Worm (Caenorhabditis elegans) whole organism, late embryonic: ENCODE data around the gene C29F9.6.

ENCODE experiments used
- C08G9.2 ChIP-seq: sonication (generic microtip); optimal IDR thresholded peaks from 2 replicates; lab custom pipeline; 2016; ENCODE audit warnings: mild to moderate bottlenecking, missing genetic modification characterization, moderate library complexity, missing compliant biosample characterization
- C38D4.7 ChIP-seq: fragments of 200-800 bp; sonication (Bioruptor generic); optimal IDR thresholded peaks from 2 replicates; lab custom pipeline; 2018; ENCODE audit warnings: mild to moderate bottlenecking, missing genetic modification characterization, moderate library complexity, missing compliant biosample characterization
- F13H6.1 ChIP-seq: sonication (generic microtip); optimal IDR thresholded peaks from 2 replicates; lab custom pipeline; 2016; ENCODE audit warnings: missing genetic modification characterization, missing compliant biosample characterization
- K09A11.1 ChIP-seq: sonication (generic microtip); optimal IDR thresholded peaks from 2 replicates; lab custom pipeline; 2017; ENCODE audit warnings: antibody characterized with exemption, mild to moderate bottlenecking, missing genetic modification characterization, missing compliant biosample characterization; ENCODE audit not compliant: insufficient read depth
- Y22D7AL.16 ChIP-seq: sonication (generic microtip); optimal IDR thresholded peaks from 2 replicates; lab custom pipeline; 2016; ENCODE audit warnings: missing genetic modification characterization, missing compliant biosample characterization
- ahr-1 ChIP-seq: sonication (generic microtip); optimal IDR thresholded peaks from 2 replicates; lab custom pipeline; 2016; ENCODE audit warnings: missing genetic modification characterization, missing compliant biosample characterization
- ama-1 ChIP-seq: fragments of 150-350 bp; optimal IDR thresholded peaks from 2 replicates; lab custom pipeline; 2014
- ceh-19 ChIP-seq: fragments of 200-800 bp; sonication (Bioruptor generic); optimal IDR thresholded peaks from 2 replicates; lab custom pipeline; 2018; ENCODE audit warnings: mild to moderate bottlenecking, missing genetic modification characterization, missing compliant biosample characterization
- ceh-22 ChIP-seq: sonication (generic microtip); optimal IDR thresholded peaks from 2 replicates; lab custom pipeline; 2017; ENCODE audit warnings: missing biosample characterization, missing genetic modification characterization
- ceh-30 ChIP-seq: fragments of 150-350 bp; optimal IDR thresholded peaks from 2 replicates; lab custom pipeline; 2014; ENCODE audit warnings: missing biosample characterization, missing genetic modification characterization
- che-1 ChIP-seq: sonication (generic microtip); optimal IDR thresholded peaks from 2 replicates; lab custom pipeline; 2016; ENCODE audit warnings: mild to moderate bottlenecking, missing genetic modification characterization, missing compliant biosample characterization
- dmd-4 ChIP-seq: sonication (generic microtip); optimal IDR thresholded peaks from 2 replicates; lab custom pipeline; 2016; ENCODE audit warnings: borderline replicate concordance, missing genetic modification characterization, missing compliant biosample characterization
- dve-1 ChIP-seq: sonication (generic microtip); optimal IDR thresholded peaks from 2 replicates; lab custom pipeline; 2017; ENCODE audit warnings: antibody characterized with exemption, mild to moderate bottlenecking, missing genetic modification characterization, missing compliant biosample characterization
- ets-4 ChIP-seq: sonication (generic microtip); optimal IDR thresholded peaks from 2 replicates; lab custom pipeline; 2016; ENCODE audit warnings: missing genetic modification characterization, missing compliant biosample characterization
- eyg-1 ChIP-seq: sonication (generic microtip); optimal IDR thresholded peaks from 2 replicates; lab custom pipeline; 2016; ENCODE audit warnings: missing genotype, missing genetic modification characterization, missing compliant biosample characterization
- fax-1 ChIP-seq: sonication (generic microtip); optimal IDR thresholded peaks from 2 replicates; lab custom pipeline; 2016; ENCODE audit warnings: missing genotype, missing genetic modification characterization, missing compliant biosample characterization
- fkh-6 ChIP-seq: sonication (generic microtip); optimal IDR thresholded peaks from 2 replicates; lab custom pipeline; 2016; ENCODE audit warnings: missing genetic modification characterization, missing compliant biosample characterization
- gmeb-2 ChIP-seq: sonication (generic microtip); optimal IDR thresholded peaks from 2 replicates; lab custom pipeline; 2016; ENCODE audit warnings: missing genetic modification characterization, inconsistent platforms, missing compliant biosample characterization
- hlh-13 ChIP-seq: fragments of 200-800 bp; sonication (Bioruptor generic); optimal IDR thresholded peaks from 2 replicates; lab custom pipeline; 2018; ENCODE audit warnings: mild to moderate bottlenecking, missing genetic modification characterization, missing compliant biosample characterization
- hlh-15 ChIP-seq: sonication (generic microtip); optimal IDR thresholded peaks from 2 replicates; lab custom pipeline; 2016; ENCODE audit warnings: missing genetic modification characterization, missing compliant biosample characterization
- hlh-8 ChIP-seq: sonication (generic microtip); optimal IDR thresholded peaks from 2 replicates; lab custom pipeline; 2016; ENCODE audit warnings: missing genotype, missing genetic modification characterization, missing compliant biosample characterization
- lin-11 ChIP-seq: fragments of 200-800 bp; sonication (Bioruptor generic); optimal IDR thresholded peaks from 2 replicates; lab custom pipeline; 2018; ENCODE audit warnings: mild to moderate bottlenecking, missing genetic modification characterization, missing compliant biosample characterization
- madf-2 ChIP-seq: sonication (generic microtip); optimal IDR thresholded peaks from 2 replicates; lab custom pipeline; 2017; ENCODE audit warnings: missing genetic modification characterization, missing compliant biosample characterization
- odd-2 ChIP-seq: sonication (generic microtip); optimal IDR thresholded peaks from 2 replicates; lab custom pipeline; 2017; ENCODE audit warnings: antibody characterized with exemption, mild to moderate bottlenecking, missing genetic modification characterization, missing compliant biosample characterization
- pag-3 ChIP-seq: sonication (generic microtip); optimal IDR thresholded peaks from 2 replicates; lab custom pipeline; 2016; ENCODE audit warnings: missing compliant biosample characterization, missing genetic modification characterization, borderline replicate concordance
- pha-4 ChIP-seq: fragments of 150-350 bp; optimal IDR thresholded peaks from 2 replicates; lab custom pipeline; 2018; ENCODE audit warnings: missing biosample characterization, missing genetic modification reagents, missing genetic modification characterization
- pqm-1 ChIP-seq: sonication (generic microtip); optimal IDR thresholded peaks from 2 replicates; lab custom pipeline; 2016; ENCODE audit warnings: missing genetic modification characterization, missing compliant biosample characterization
- rnt-1 ChIP-seq: sonication (generic microtip); optimal IDR thresholded peaks from 2 replicates; lab custom pipeline; 2016; ENCODE audit warnings: missing genetic modification characterization, missing compliant biosample characterization
- sox-2 ChIP-seq: fragments of 200-800 bp; sonication (Bioruptor generic); IDR thresholded peaks from 2 replicates; pipeline ENCODE4 v1.3.6; 2022; ENCODE audit warnings: missing genetic modification reagents, missing genetic modification characterization, missing compliant biosample characterization
- sox-4 ChIP-seq: sonication (generic microtip); optimal IDR thresholded peaks from 2 replicates; lab custom pipeline; 2017; ENCODE audit warnings: mild to moderate bottlenecking, missing genetic modification characterization, inconsistent platforms, missing compliant biosample characterization
- syd-9 ChIP-seq: sonication (generic microtip); optimal IDR thresholded peaks from 2 replicates; lab custom pipeline; 2016; ENCODE audit warnings: mild to moderate bottlenecking, missing genetic modification characterization, moderate library complexity, missing compliant biosample characterization
- tbx-7 ChIP-seq: sonication (generic microtip); optimal IDR thresholded peaks from 2 replicates; lab custom pipeline; 2016; ENCODE audit warnings: missing genotype, missing genetic modification characterization, missing compliant biosample characterization
- unc-3 ChIP-seq, 2 experiments: fragments of 200-800 bp in 1 of 2; sonication (Bioruptor generic) in 1 of 2; sonication (generic microtip) in 1 of 2; conservative IDR thresholded peaks in 1 of 2; optimal IDR thresholded peaks in 1 of 2; 2 replicates each; pipeline versions ENCODE4 v1.3.6 to Lab custom; 2016 to 2022; ENCODE audit warnings: missing compliant biosample characterization in 2 of 2, missing genetic modification characterization in 2 of 2, missing genetic modification reagents in 1 of 2
- unc-42 ChIP-seq: sonication (generic microtip); optimal IDR thresholded peaks from 2 replicates; lab custom pipeline; 2016; ENCODE audit warnings: missing genotype, missing genetic modification characterization, missing compliant biosample characterization
- ztf-16 ChIP-seq: sonication (generic microtip); optimal IDR thresholded peaks from 2 replicates; lab custom pipeline; 2017; ENCODE audit warnings: missing genetic modification characterization, missing compliant biosample characterization

C29F9.6 gene

ce11 chrIII:132118-132517, 17.4 kb downstream of the C29F9.6 start, which contains the start of gene pals-22:
TSS of gene pals-22 (plus strand) at chrIII:132418.
- TF ChIP-seq ahr-1 (tag; lab: Kevin White, UChicago) (no peak), dve-1 (no peak), hlh-8 (tag; lab: Kevin White, UChicago) (no peak), lin-11 (tag; lab: Kevin White, UChicago) (no peak), syd-9 (tag; lab: Kevin White, UChicago) (no peak), sox-4 (tag; lab: Kevin White, UChicago) (no peak), pha-4 (tag; lab: Kevin White, UChicago) (no peak), ztf-16 (tag; lab: Kevin White, UChicago) (no peak), fax-1 (no peak), ceh-19 (GFP tag; lab: Kevin White, UChicago) (no peak), ceh-22 (tag; lab: Kevin White, UChicago) (no peak), pag-3 (tag; lab: Kevin White, UChicago) (no peak)

- no peak for TF ChIP-seq pqm-1
- no peak for TF ChIP-seq madf-2 (tag; lab: Kevin White, UChicago)
Measured at ce11 chrIII:134194-134593, 19.5 kb downstream of the C29F9.6 start, which contains the start of gene pals-25. TSS of gene pals-25 (plus strand) at chrIII:134494.

DNA sequence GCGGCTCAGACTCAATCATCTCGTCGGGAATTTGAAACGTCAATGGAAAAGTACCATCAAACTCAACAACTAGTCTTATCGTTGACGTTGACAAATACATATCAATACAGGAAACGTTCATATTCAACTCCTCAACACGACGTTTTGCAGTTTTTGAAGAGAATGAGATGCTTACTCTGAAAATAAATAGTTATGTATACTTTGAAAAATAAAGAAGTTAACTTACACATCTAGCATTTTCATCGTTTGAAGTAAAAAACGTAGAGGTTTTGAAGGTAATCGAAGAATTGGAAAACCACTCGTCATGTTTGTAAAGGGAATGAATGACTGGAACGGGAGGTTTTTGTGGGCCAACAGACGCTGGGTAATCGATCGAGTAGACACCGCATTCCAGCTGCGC, 26.2 kb downstream of the C29F9.6 start, which contains the start of gene fbxb-81:
Gene fbxb-81, minus strand, starts transcription at position 314 of the 400 bp plus-strand sequence.
- TF ChIP-seq fkh-6 (tag; lab: Kevin White, UChicago) (no peak), hlh-15 (no peak), eyg-1 (no peak), hlh-13 (no peak), gmeb-2 (tag; lab: Kevin White, UChicago) (no peak), ama-1 (lab: Kevin White, UChicago) (no peak), sox-2 (GFP tag; lab: Robert Waterston, UW) (no peak), unc-42 (no peak), ahr-1 (tag; lab: Kevin White, UChicago) (no peak), unc-3 (GFP tag; conservative IDR thresholded peaks at IDR 0.05; lab: Robert Waterston, UW) (no peak), unc-3 (tag; optimal IDR thresholded peaks at IDR 0.05; lab: Kevin White, UChicago) (no peak), che-1 (tag; lab: Kevin White, UChicago) (no peak), dmd-4 (no peak), Y22D7AL.16 (no peak), ets-4 (tag; lab: Kevin White, UChicago) (no peak)
- TF ChIP-seq, all 69 proteins: peak for 0

DNA sequence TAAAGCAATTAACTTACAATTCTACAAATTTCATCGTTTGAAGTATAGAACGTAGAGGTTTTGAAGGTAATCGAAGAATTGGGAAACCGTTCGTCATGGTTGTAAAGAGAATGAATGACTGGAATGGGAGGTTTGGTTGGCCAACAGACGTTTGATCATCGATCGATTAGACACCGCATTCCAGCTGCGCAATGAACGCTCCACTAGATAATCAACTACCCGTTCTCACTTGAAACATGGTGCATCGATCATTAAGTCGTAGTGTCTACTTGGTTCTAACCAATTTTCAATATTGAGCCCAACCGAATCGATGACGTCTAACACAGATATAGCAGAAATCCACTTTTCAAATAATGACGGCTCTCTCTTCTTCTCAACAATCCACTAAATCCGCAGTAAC, 28.4 kb downstream of the C29F9.6 start, which contains the start of gene fbxb-82:
Gene fbxb-82, minus strand, starts transcription at position 101 of the 400 bp plus-strand sequence.
- TF ChIP-seq pag-3 (tag; lab: Kevin White, UChicago) (no peak), tbx-7 (tag; lab: Kevin White, UChicago) (no peak), fax-1 (no peak), ceh-30 (tag; lab: Kevin White, UChicago) (no peak), ahr-1 (tag; lab: Kevin White, UChicago) (no peak), K09A11.1 (tag; lab: Kevin White, UChicago) (no peak), odd-2 (no peak), C38D4.7 (GFP tag; lab: Kevin White, UChicago) (no peak)

- TF ChIP-seq gmeb-2 (tag; lab: Kevin White, UChicago), result no peak
- no peak for TF ChIP-seq rnt-1 (tag; lab: Kevin White, UChicago)
- no peak for TF ChIP-seq F13H6.1 (tag; lab: Kevin White, UChicago)
- TF ChIP-seq C08G9.2 (tag; lab: Kevin White, UChicago), result no peak
Measured at ce11 chrIII:145078-145477, 30.4 kb downstream of the C29F9.6 start, which contains the start of the genes T17A3.12 and fbxb-83. TSS of gene T17A3.12 (minus strand) at chrIII:145178. TSS of gene fbxb-83 (minus strand) at chrIII:145211.
